Fruit fly (Drosophila melanogaster): ENCODE measurements around the gene CG7579.

The CG7579 gene

dm6 chr3L:15697916-15698315 lies 14.7 kb upstream of the CG7579 start:
- TF ChIP-seq CG3919 (GFP tag; optimal IDR thresholded peaks at IDR 0.05) = peak; percentile 47
- no peak for TF ChIP-seq CG3032 (tag; optimal IDR thresholded peaks at IDR 0.05)
- peak; percentile 55 for TF ChIP-seq svp (GFP tag)
- no peak for TF ChIP-seq CG6792 (GFP tag; optimal IDR thresholded peaks at IDR 0.05)

- TF ChIP-seq CG34406 (GFP tag; optimal IDR thresholded peaks at IDR 0.05) = no peak
- no peak for TF ChIP-seq Gug (GFP tag; IDR thresholded peaks at IDR 0.05)
- TF ChIP-seq Blimp-1 (GFP tag; optimal IDR thresholded peaks at IDR 0.05) = peak; percentile 9
- 0 out of 2 replicates have a peak, but pooled peaks have one; percentile 15 for TF ChIP-seq CG15336 (GFP tag; IDR thresholded peaks at IDR 0.05)
- peak; percentile 4 for TF ChIP-seq Eip78C (GFP tag)
Measured at dm6 chr3L:15695195-15695594, 11.9 kb upstream of the CG7579 start.

dm6 chr3L:15694406-15694805 lies 11.2 kb upstream of the CG7579 start:
- peak; percentile 58 for TF ChIP-seq fkh (GFP tag; optimal IDR thresholded peaks at IDR 0.05)
- TF ChIP-seq CG10631 (GFP tag; optimal IDR thresholded peaks at IDR 0.05) = no peak
- no peak for TF ChIP-seq Ets21C (GFP tag; optimal IDR thresholded peaks at IDR 0.05)
- peak; percentile 69 for TF ChIP-seq Eip78C (GFP tag)

dm6 chr3L:15692794-15693532 lies 9.7 kb upstream of the CG7579 start:
- TF ChIP-seq Gug (GFP tag; IDR thresholded peaks at IDR 0.05) (peak; percentile 14; the same call in 1 of the 2 replicates), CG15336 (GFP tag; IDR thresholded peaks at IDR 0.05) (0 out of 2 replicates have a peak, but pooled peaks have one; percentile 8), svp (GFP tag) (peak; percentile 67), CG34406 (GFP tag; optimal IDR thresholded peaks at IDR 0.05) (peak; percentile 54), Hr38 (GFP tag; optimal IDR thresholded peaks at IDR 0.05) (no peak), Smox (GFP tag; optimal IDR thresholded peaks at IDR 0.05) (peak; percentile 13), salr (GFP tag; optimal IDR thresholded peaks at IDR 0.05) (peak in 1 of 2 experiments; percentile 51), eg (GFP tag; IDR thresholded peaks at IDR 0.05) (no peak), Sox15 (GFP tag; optimal IDR thresholded peaks at IDR 0.05) (peak; percentile 22), CG9139 (GFP tag; optimal IDR thresholded peaks at IDR 0.05) (no peak), CG32006 (GFP tag; optimal IDR thresholded peaks at IDR 0.05) (peak; percentile 70), Ets96B (tag; optimal IDR thresholded peaks at IDR 0.05) (peak; percentile 20), cyc (GFP tag; optimal IDR thresholded peaks at IDR 0.05) (peak; percentile 11), Eip78C (GFP tag) (peak; percentile 87), CG10669 (GFP tag; optimal IDR thresholded peaks at IDR 0.05) (peak; percentile 8), Ets21C (GFP tag; optimal IDR thresholded peaks at IDR 0.05) (no peak), CG11762 (GFP tag; optimal IDR thresholded peaks at IDR 0.05; ENCODE audit: insufficient read depth) (peak; percentile 51), fd85E (GFP tag; optimal IDR thresholded peaks at IDR 0.05) (no peak), Eip75B (GFP tag; optimal IDR thresholded peaks at IDR 0.05) (no peak), CG6792 (GFP tag; optimal IDR thresholded peaks at IDR 0.05) (peak; percentile 33), Met (GFP tag; optimal IDR thresholded peaks at IDR 0.05) (no peak), CG3919 (GFP tag; optimal IDR thresholded peaks at IDR 0.05) (peak; percentile 52), CG4318 (GFP tag; optimal IDR thresholded peaks at IDR 0.05) (peak; percentile 40), Hr4 (GFP tag; optimal IDR thresholded peaks at IDR 0.05) (peak; percentile 15), spab (GFP tag; optimal IDR thresholded peaks at IDR 0.05) (peak; percentile 31), OdsH (GFP tag; optimal IDR thresholded peaks at IDR 0.05) (peak; percentile 56), achi (GFP tag; optimal IDR thresholded peaks at IDR 0.05) (peak; percentile 54), Sox14 (GFP tag; optimal IDR thresholded peaks at IDR 0.05) (no peak), esn (GFP tag; optimal IDR thresholded peaks at IDR 0.05) (peak; percentile 36), CG8319 (GFP tag; optimal IDR thresholded peaks at IDR 0.05) (no peak), pdm3 (GFP tag; optimal IDR thresholded peaks at IDR 0.05) (peak; percentile 36), CG8632 (GFP tag; optimal IDR thresholded peaks at IDR 0.05) (peak; percentile 56), acj6 (GFP tag; optimal IDR thresholded peaks at IDR 0.05) (peak; percentile 62), Hr39 (GFP tag; optimal IDR thresholded peaks at IDR 0.05) (peak; percentile 1), CG10631 (GFP tag; optimal IDR thresholded peaks at IDR 0.05) (peak; percentile 13), CG6276 (GFP tag; optimal IDR thresholded peaks at IDR 0.05) (peak; percentile 41), CG1621 (tag; optimal IDR thresholded peaks at IDR 0.05) (no peak)
